Fruit fly (Drosophila melanogaster) whole organism, embryonic: ENCODE results near the gene AIMP2.

Source experiments
- CG3065 ChIP-seq: fragments of 200-800 bp; sonication (Bioruptor generic); optimal IDR thresholded peaks from 2 replicates; lab custom pipeline; 2016; ENCODE audit warnings: missing biosample characterization, missing genetic modification characterization
- CG6791 ChIP-seq: fragments of 200-800 bp; sonication (Bioruptor generic); IDR thresholded peaks from 3 replicates; pipeline ENCODE4 v1.3.6; 2022; ENCODE audit warnings: missing biosample characterization, missing genetic modification characterization; ENCODE audit not compliant: partially characterized antibody
- D19B ChIP-seq: fragments of 200-800 bp; sonication (Bioruptor generic); optimal IDR thresholded peaks from 2 replicates; lab custom pipeline; 2017; ENCODE audit warnings: missing biosample characterization, mild to moderate bottlenecking, missing genetic modification characterization

dm6 chr3L:15597945-15598344 lies 14.5 kb downstream of the AIMP2 start:
- TF ChIP-seq CG3065 (GFP tag; lab: Kevin White, UChicago) (no peak), D19B (GFP tag; lab: Kevin White, UChicago) (no peak), CG6791 (GFP tag; lab: Robert Waterston, UW) (no peak)
